Worm (Caenorhabditis elegans) whole organism, late embryonic: ENCODE data around the gene W05H7.1.

Experiments
- ama-1 ChIP-seq: fragments of 150-350 bp; optimal IDR thresholded peaks from 2 replicates; lab custom pipeline; 2014
- ceh-30 ChIP-seq: fragments of 150-350 bp; optimal IDR thresholded peaks from 2 replicates; lab custom pipeline; 2014; ENCODE audit warnings: missing biosample characterization, missing genetic modification characterization

ce11 chrX:1420524-1420923 is 30.0 kb upstream of the W05H7.1 start:
- no peak for TF ChIP-seq ceh-30 (tag; lab: Kevin White, UChicago)
- TF ChIP-seq ama-1 (lab: Kevin White, UChicago) = no peak
